Fruit fly (Drosophila melanogaster) whole organism, embryonic: Measurements from ENCODE around the gene Col4a1.

ENCODE experiments used
- Atf3 ChIP-seq: fragments of 200-800 bp; sonication (Bioruptor generic); optimal IDR thresholded peaks from 3 replicates; lab custom pipeline; 2016; ENCODE audit warnings: missing biosample characterization, missing genetic modification characterization
- Bteb2 ChIP-seq: fragments of 200-800 bp; sonication (Bioruptor generic); optimal IDR thresholded peaks from 2 replicates; lab custom pipeline; 2016; ENCODE audit warnings: missing biosample characterization, missing genetic modification characterization
- CG10321 ChIP-seq: fragments of 200-800 bp; sonication (Bioruptor generic); IDR thresholded peaks from 2 replicates; pipeline ENCODE4 v1.3.6; 2022; ENCODE audit warnings: missing biosample characterization, missing genetic modification characterization
- CG11085 ChIP-seq: fragments of 200-800 bp; sonication (Bioruptor generic); IDR thresholded peaks from 2 replicates; pipeline ENCODE4 v1.3.6; 2022; ENCODE audit warnings: missing biosample characterization, missing genetic modification characterization
- CG11093 ChIP-seq: fragments of 200-800 bp; sonication (Bioruptor generic); IDR thresholded peaks from 3 replicates; pipeline ENCODE4 v1.3.6; 2022; ENCODE audit warnings: missing biosample characterization, missing genetic modification characterization
- CG11247 ChIP-seq: fragments of 200-800 bp; sonication (Bioruptor generic); IDR thresholded peaks from 2 replicates; pipeline ENCODE4 v1.3.6; 2022; ENCODE audit warnings: missing biosample characterization, missing genetic modification characterization
- CG1233 ChIP-seq: fragments of 200-800 bp; sonication (Bioruptor generic); optimal IDR thresholded peaks from 4 replicates; lab custom pipeline; 2018; ENCODE audit warnings: missing biosample characterization, mild to moderate bottlenecking, missing genetic modification characterization
- CG13123 ChIP-seq: fragments of 200-800 bp; sonication (Bioruptor generic); optimal IDR thresholded peaks from 2 replicates; lab custom pipeline; 2016; ENCODE audit warnings: missing biosample characterization, missing genetic modification characterization
- CG1792 ChIP-seq: fragments of 200-800 bp; sonication (Bioruptor generic); optimal IDR thresholded peaks from 2 replicates; lab custom pipeline; 2016; ENCODE audit warnings: missing biosample characterization, missing genetic modification characterization
- CG32767 ChIP-seq: fragments of 200-800 bp; sonication (Bioruptor generic); IDR thresholded peaks from 2 replicates; pipeline ENCODE4 v1.3.6; 2022; ENCODE audit warnings: missing biosample characterization, missing genetic modification characterization
- CG34376 ChIP-seq: fragments of 200-800 bp; sonication (Bioruptor generic); optimal IDR thresholded peaks from 2 replicates; lab custom pipeline; 2018; ENCODE audit warnings: missing biosample characterization, mild to moderate bottlenecking, missing genetic modification characterization
- CG4360 ChIP-seq: fragments of 200-800 bp; sonication (Bioruptor generic); IDR thresholded peaks from 2 replicates; pipeline ENCODE4 v1.3.6; 2022; ENCODE audit warnings: missing biosample characterization, missing genetic modification characterization
- CG7357 ChIP-seq: fragments of 200-800 bp; sonication (Bioruptor generic); IDR thresholded peaks from 3 replicates; pipeline ENCODE4 v1.3.6; 2022; ENCODE audit warnings: missing biosample characterization, missing genetic modification characterization
- CG7745 ChIP-seq: fragments of 200-800 bp; sonication (Bioruptor generic); optimal IDR thresholded peaks from 2 replicates; lab custom pipeline; 2018; ENCODE audit warnings: missing biosample characterization, mild to moderate bottlenecking, missing genetic modification characterization, moderate library complexity
- CG7963 ChIP-seq: fragments of 200-800 bp; sonication (Bioruptor generic); IDR thresholded peaks from 3 replicates; pipeline ENCODE4 v1.3.6; 2022; ENCODE audit warnings: missing biosample characterization, missing genetic modification characterization; ENCODE audit not compliant: partially characterized antibody
- CG8290 ChIP-seq, 3 experiments: fragments of 200-800 bp; sonication (Bioruptor generic); optimal IDR thresholded peaks; 2 replicates each; lab custom pipeline; 2016 to 2019; ENCODE audit warnings: missing biosample characterization in 3 of 3, missing genetic modification characterization in 3 of 3, mild to moderate bottlenecking in 2 of 3, moderate library complexity in 1 of 3
- Deaf1 ChIP-seq: fragments of 200-800 bp; optimal IDR thresholded peaks from 3 replicates; lab custom pipeline; 2019; ENCODE audit warnings: missing biosample characterization, mild to moderate bottlenecking, missing genetic modification characterization, moderate library complexity
- Fer3 ChIP-seq: fragments of 200-800 bp; sonication (Bioruptor generic); optimal IDR thresholded peaks from 2 replicates; lab custom pipeline; 2018; ENCODE audit warnings: missing biosample characterization, mild to moderate bottlenecking, missing genetic modification characterization, moderate library complexity
- Hr39 ChIP-seq: fragments of >200 bp; optimal IDR thresholded peaks from 2 replicates; lab custom pipeline; 2017
- MBD-R2 ChIP-seq: fragments of 200-800 bp; sonication (Bioruptor generic); IDR thresholded peaks from 2 replicates; pipeline ENCODE4 v1.3.6; 2022; ENCODE audit warnings: missing biosample characterization, missing genetic modification characterization
- MESR4 ChIP-seq: fragments of 200-800 bp; sonication (Bioruptor generic); optimal IDR thresholded peaks from 2 replicates; lab custom pipeline; 2018; ENCODE audit warnings: missing biosample characterization, mild to moderate bottlenecking, missing genetic modification characterization, moderate library complexity
- Nf-YB ChIP-seq: fragments of 200-800 bp; sonication (Bioruptor generic); optimal IDR thresholded peaks from 3 replicates; lab custom pipeline; 2019; ENCODE audit warnings: missing biosample characterization, mild to moderate bottlenecking, missing genetic modification characterization, moderate library complexity
- PHDP ChIP-seq: fragments of 200-800 bp; sonication (Bioruptor generic); optimal IDR thresholded peaks from 3 replicates; lab custom pipeline; 2018; ENCODE audit warnings: missing biosample characterization, mild to moderate bottlenecking, missing genetic modification characterization, moderate library complexity
- Rx ChIP-seq: fragments of 200-800 bp; sonication (Bioruptor generic); IDR thresholded peaks from 2 replicates; pipeline ENCODE4 v1.3.6; 2022; ENCODE audit warnings: missing biosample characterization, missing genetic modification characterization
- abd-A ChIP-seq: fragments of 200-800 bp; sonication (Bioruptor generic); optimal IDR thresholded peaks from 3 replicates; lab custom pipeline; 2019; ENCODE audit warnings: missing biosample characterization, mild to moderate bottlenecking, missing genetic modification characterization, moderate library complexity
- ac ChIP-seq: fragments of 200-800 bp; sonication (Bioruptor generic); optimal IDR thresholded peaks from 3 replicates; lab custom pipeline; 2017; ENCODE audit warnings: missing biosample characterization, mild to moderate bottlenecking, missing genetic modification characterization
- chinmo ChIP-seq: fragments of 200-800 bp; sonication (Bioruptor generic); IDR thresholded peaks from 4 replicates; pipeline ENCODE4 v1.3.6; 2022; ENCODE audit warnings: missing biosample characterization, missing genetic modification characterization; ENCODE audit not compliant: partially characterized antibody
- disco-r ChIP-seq: fragments of 200-800 bp; sonication (Bioruptor generic); optimal IDR thresholded peaks from 2 replicates; lab custom pipeline; 2016; ENCODE audit warnings: missing biosample characterization, missing genetic modification characterization
- fru ChIP-seq: fragments of >200 bp; optimal IDR thresholded peaks from 2 replicates; lab custom pipeline; 2017
- gem ChIP-seq: fragments of 200-800 bp; sonication (Bioruptor generic); optimal IDR thresholded peaks from 2 replicates; lab custom pipeline; 2019; ENCODE audit warnings: missing biosample characterization, mild to moderate bottlenecking, missing genetic modification characterization, moderate library complexity
- inv ChIP-seq: fragments of 200-800 bp; sonication (Bioruptor generic); IDR thresholded peaks from 2 replicates; pipeline ENCODE4 v1.3.6; 2022; ENCODE audit warnings: missing biosample characterization, missing genetic modification characterization; ENCODE audit not compliant: partially characterized antibody
- jigr1 ChIP-seq: fragments of 200-800 bp; sonication (Bioruptor generic); IDR thresholded peaks from 3 replicates; pipeline ENCODE4 v1.3.6; 2022; ENCODE audit warnings: missing biosample characterization, missing genetic modification characterization
- jumu ChIP-seq: fragments of 200-800 bp; sonication (Bioruptor generic); optimal IDR thresholded peaks from 3 replicates; lab custom pipeline; 2016; ENCODE audit warnings: missing biosample characterization, missing genetic modification characterization
- lilli ChIP-seq: fragments of 200-800 bp; sonication (Bioruptor generic); optimal IDR thresholded peaks from 3 replicates; lab custom pipeline; 2016; ENCODE audit warnings: missing biosample characterization, missing genetic modification characterization
- mirr ChIP-seq: fragments of 200-800 bp; sonication (Bioruptor generic); optimal IDR thresholded peaks from 3 replicates; lab custom pipeline; 2018; ENCODE audit warnings: missing biosample characterization, mild to moderate bottlenecking, missing genetic modification characterization
- pnt ChIP-seq: fragments of 200-800 bp; sonication (Bioruptor generic); optimal IDR thresholded peaks from 3 replicates; lab custom pipeline; 2016; ENCODE audit warnings: missing biosample characterization, missing genetic modification characterization
- sd ChIP-seq: fragments of 200-800 bp; sonication (Bioruptor generic); optimal IDR thresholded peaks from 3 replicates; lab custom pipeline; 2018; ENCODE audit warnings: missing biosample characterization, mild to moderate bottlenecking, missing genetic modification characterization, moderate library complexity
- sima ChIP-seq: fragments of 200-800 bp; sonication (Bioruptor generic); optimal IDR thresholded peaks from 2 replicates; lab custom pipeline; 2016; ENCODE audit warnings: missing biosample characterization, missing genetic modification characterization
- slbo ChIP-seq: fragments of 200-800 bp; sonication (Bioruptor generic); IDR thresholded peaks from 2 replicates; pipeline ENCODE4 v1.3.6; 2022; ENCODE audit warnings: missing biosample characterization, missing genetic modification characterization
- toy ChIP-seq: fragments of 200-800 bp; sonication (Bioruptor generic); IDR thresholded peaks from 2 replicates; pipeline ENCODE4 v1.3.6; 2022; ENCODE audit warnings: missing biosample characterization, missing genetic modification characterization

Gene Col4a1

dm6 chr2L:5027321-5028069, 1.9 kb upstream of the Col4a1 start (continued):
- TF ChIP-seq Nf-YB (GFP tag; lab: Kevin White, UChicago) (peak; percentile 35), CG7745 (tag; lab: Kevin White, UChicago) (no peak), CG10321 (GFP tag; lab: Robert Waterston, UW) (no peak), mirr (no peak), Hr39 (lab: Kevin White, UChicago) (no peak), Deaf1 (tag; lab: Kevin White, UChicago) (peak; percentile 97), fru (lab: Kevin White, UChicago) (no peak), CG1233 (GFP tag; lab: Kevin White, UChicago) (no peak), CG13123 (GFP tag; lab: Kevin White, UChicago) (no peak), lilli (peak; percentile 9), CG8290 (GFP tag; optimal IDR thresholded peaks at IDR 0.05; lab: Kevin White, UChicago) (no peak), CG8290 (tag; optimal IDR thresholded peaks at IDR 0.05; lab: Kevin White, UChicago) (no peak), gem (tag; lab: Kevin White, UChicago) (peak; percentile 44), pnt (GFP tag; lab: Kevin White, UChicago) (no peak), slbo (no peak), CG32767 (no peak), Rx (no peak), PHDP (no peak), CG1792 (GFP tag; lab: Kevin White, UChicago) (no peak), Bteb2 (GFP tag; lab: Kevin White, UChicago) (no peak), Fer3 (no peak), CG7357 (GFP tag; lab: Robert Waterston, UW) (no peak), CG11085 (no peak), inv (GFP tag; lab: Robert Waterston, UW) (no peak), ac (GFP tag; lab: Kevin White, UChicago) (no peak), CG4360 (no peak), CG34376 (GFP tag; lab: Kevin White, UChicago) (peak; percentile 95)

DNA sequence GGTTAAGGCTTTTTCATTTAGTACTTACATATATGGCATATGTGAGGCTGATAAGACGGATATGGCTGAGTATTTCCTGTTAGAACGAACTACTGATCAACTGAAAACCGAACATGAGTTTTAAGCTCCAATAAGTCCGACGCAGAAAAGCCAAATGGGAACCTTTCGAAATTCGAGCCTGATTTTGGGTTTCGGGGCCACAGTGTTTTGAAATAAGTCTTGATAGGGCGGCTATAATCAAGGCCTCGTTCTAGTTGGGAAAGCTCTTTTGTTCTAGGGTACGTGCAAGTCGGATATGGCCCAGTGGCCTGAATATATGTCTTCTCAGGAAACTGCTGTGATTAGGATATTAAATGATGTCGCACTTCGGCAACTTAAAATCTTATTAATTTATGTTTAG, 1.3 kb upstream of the Col4a1 start, which contains the start of gene vkg:
Gene vkg (minus strand): TSS at position 101 of the 400 bp plus-strand sequence.
- no peak for TF ChIP-seq sima (GFP tag; lab: Kevin White, UChicago)
- no peak for TF ChIP-seq MBD-R2 (GFP tag; lab: Robert Waterston, UW)
- TF ChIP-seq CG11247: no peak
- TF ChIP-seq Atf3: no peak
- TF ChIP-seq toy (GFP tag; lab: Robert Waterston, UW): no peak
- no peak for TF ChIP-seq chinmo (GFP tag; lab: Robert Waterston, UW)
- no peak for TF ChIP-seq sd (tag; lab: Kevin White, UChicago)
- no peak for TF ChIP-seq CG7963 (GFP tag; lab: Robert Waterston, UW)
- no peak for TF ChIP-seq jumu (GFP tag; lab: Kevin White, UChicago)
- no peak for TF ChIP-seq disco-r (GFP tag; lab: Kevin White, UChicago)
- no peak for TF ChIP-seq abd-A
- TF ChIP-seq CG11093 (GFP tag; lab: Robert Waterston, UW): no peak
- no peak for TF ChIP-seq MESR4
- no peak for TF ChIP-seq jigr1
- TF ChIP-seq CG10321 (GFP tag; lab: Robert Waterston, UW): no peak
